Fruit fly (Drosophila melanogaster) whole organism, prepupa: Measurements from ENCODE around the gene Rac2.

Experiments
- Blimp-1 ChIP-seq: fragments of 200-800 bp; sonication (Bioruptor generic); optimal IDR thresholded peaks from 3 replicates; lab custom pipeline; 2017; ENCODE audit warnings: missing biosample characterization, missing genetic modification characterization, mild to moderate bottlenecking, moderate library complexity, missing genetic modification reagents
- CG16779 ChIP-seq: fragments of 200-800 bp; sonication (Bioruptor generic); optimal IDR thresholded peaks from 3 replicates; lab custom pipeline; 2017; ENCODE audit warnings: missing biosample characterization, mild to moderate bottlenecking, missing genetic modification characterization
- CG32006 ChIP-seq: fragments of 200-800 bp; sonication (Bioruptor generic); optimal IDR thresholded peaks from 3 replicates; lab custom pipeline; 2017; ENCODE audit warnings: missing biosample characterization, mild to moderate bottlenecking, missing genetic modification characterization
- Eip93F ChIP-seq: fragments of 200-800 bp; sonication (Bioruptor generic); optimal IDR thresholded peaks from 2 replicates; lab custom pipeline; 2016; ENCODE audit warnings: missing biosample characterization, mild to moderate bottlenecking, missing genetic modification characterization
- Hr39 ChIP-seq: fragments of 200-800 bp; sonication (Bioruptor generic); optimal IDR thresholded peaks from 2 replicates; lab custom pipeline; 2016; ENCODE audit warnings: missing biosample characterization, missing genetic modification characterization
- Met ChIP-seq: fragments of 200-800 bp; sonication (Bioruptor generic); optimal IDR thresholded peaks from 3 replicates; lab custom pipeline; 2016; ENCODE audit warnings: missing biosample characterization, missing genetic modification characterization
- Sox102F ChIP-seq: fragments of 200-800 bp; sonication (Bioruptor generic); optimal IDR thresholded peaks from 2 replicates; lab custom pipeline; 2016; ENCODE audit warnings: missing biosample characterization, mild to moderate bottlenecking, missing genetic modification characterization
- dac ChIP-seq: fragments of 200-800 bp; sonication (Bioruptor generic); optimal IDR thresholded peaks from 2 replicates; lab custom pipeline; 2017; ENCODE audit warnings: missing biosample characterization, mild to moderate bottlenecking, missing genetic modification characterization
- pdm3 ChIP-seq: fragments of 200-800 bp; sonication (Bioruptor generic); optimal IDR thresholded peaks from 3 replicates; lab custom pipeline; 2016; ENCODE audit warnings: missing biosample characterization, missing genetic modification characterization
- topi ChIP-seq: fragments of 200-800 bp; sonication (Bioruptor generic); optimal IDR thresholded peaks from 3 replicates; lab custom pipeline; 2016; ENCODE audit warnings: missing biosample characterization, missing genetic modification characterization

DNA sequence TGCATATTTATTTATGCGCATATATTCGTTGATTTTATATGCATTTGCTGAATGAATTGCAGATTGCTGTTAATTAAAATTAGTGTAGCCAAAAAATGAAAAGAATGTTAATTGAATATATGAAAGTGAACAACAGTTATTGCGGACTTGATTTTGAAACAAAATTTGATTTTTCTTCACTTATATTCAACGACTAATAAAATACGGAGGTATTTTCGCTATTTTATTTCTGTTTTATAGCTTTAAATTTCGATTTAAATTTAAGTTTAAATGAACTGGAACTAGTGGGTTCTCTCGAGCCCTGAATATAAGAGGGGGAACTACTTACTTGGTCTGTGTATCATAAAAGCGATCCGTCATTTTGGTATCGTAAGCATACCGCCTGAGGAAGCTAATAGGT is 38.9 kb downstream of the Rac2 start, which contains the start of gene CG32379:
- TF ChIP-seq CG32006 (GFP tag; lab: Kevin White, UChicago) (no peak), Eip93F (GFP tag; lab: Kevin White, UChicago) (no peak), pdm3 (GFP tag; lab: Kevin White, UChicago) (no peak), Sox102F (GFP tag; lab: Kevin White, UChicago) (no peak), dac (no peak), Met (GFP tag; lab: Kevin White, UChicago) (no peak), Blimp-1 (GFP tag; lab: Kevin White, UChicago) (no peak), Hr39 (GFP tag; lab: Kevin White, UChicago) (no peak), CG16779 (tag; lab: Kevin White, UChicago) (no peak), topi (no peak)
